Fruit fly (Drosophila melanogaster) whole organism, prepupa: ENCODE results near the gene dpr16.
A peak's percentile ranks its signal among the peaks of the same experiment; 100 is the strongest.

ENCODE experiments used
- CG3919 ChIP-seq: fragments of 200-800 bp; sonication (Bioruptor generic); optimal IDR thresholded peaks from 3 replicates; lab custom pipeline; 2016; ENCODE audit warnings: missing biosample characterization, missing genetic modification characterization
- CG6854 ChIP-seq: fragments of 200-800 bp; sonication (Bioruptor generic); optimal IDR thresholded peaks from 2 replicates; lab custom pipeline; 2017; ENCODE audit warnings: missing biosample characterization, mild to moderate bottlenecking, missing genetic modification characterization
- CG8119 ChIP-seq: fragments of 200-800 bp; sonication (Bioruptor generic); IDR thresholded peaks from 3 replicates; pipeline ENCODE4 v1.3.6; 2022; ENCODE audit warnings: missing biosample characterization, missing genetic modification characterization
- CG8319 ChIP-seq: fragments of 200-800 bp; sonication (Bioruptor generic); optimal IDR thresholded peaks from 3 replicates; lab custom pipeline; 2016; ENCODE audit warnings: missing biosample characterization, missing genetic modification characterization
- Eip78C ChIP-seq: fragments of 200-800 bp; sonication (Bioruptor generic); peaks from one replicate; lab custom pipeline; 2016; ENCODE audit warnings: missing biosample characterization, missing genetic modification characterization
- Gug ChIP-seq: fragments of 200-800 bp; sonication (Bioruptor generic); IDR thresholded peaks from 2 replicates; pipeline ENCODE4 v1.3.6; 2022; ENCODE audit warnings: missing biosample characterization, missing genetic modification characterization
- Hr38 ChIP-seq: sonication (Bioruptor generic); optimal IDR thresholded peaks from 2 replicates; lab custom pipeline; 2016; ENCODE audit warnings: missing biosample characterization, missing genetic modification characterization
- Lpt ChIP-seq: fragments of 200-800 bp; sonication (Bioruptor generic); optimal IDR thresholded peaks from 3 replicates; lab custom pipeline; 2016; ENCODE audit warnings: missing biosample characterization, missing genetic modification characterization
- Smox ChIP-seq: fragments of 200-800 bp; sonication (Bioruptor generic); optimal IDR thresholded peaks from 3 replicates; lab custom pipeline; 2016; ENCODE audit warnings: missing biosample characterization, missing genetic modification characterization
- Sox102F ChIP-seq: fragments of 200-800 bp; sonication (Bioruptor generic); optimal IDR thresholded peaks from 2 replicates; lab custom pipeline; 2016; ENCODE audit warnings: missing biosample characterization, mild to moderate bottlenecking, missing genetic modification characterization
- ss ChIP-seq, 2 experiments: fragments of 200-800 bp; sonication (Bioruptor generic); optimal IDR thresholded peaks; 2 replicates in 1 of 2; 3 replicates in 1 of 2; lab custom pipeline; 2017 to 2018; ENCODE audit warnings: mild to moderate bottlenecking in 2 of 2, missing biosample characterization in 2 of 2, missing genetic modification characterization in 2 of 2, moderate library complexity in 1 of 2
- svp ChIP-seq: fragments of 200-800 bp; sonication (Bioruptor generic); peaks from one replicate; lab custom pipeline; 2016; ENCODE audit warnings: missing biosample characterization, missing genetic modification characterization

- TF ChIP-seq Gug (GFP tag; lab: Robert Waterston, UW) (peak; percentile 98), CG8119 (GFP tag; lab: Robert Waterston, UW) (peak; percentile 99), CG3919 (GFP tag; lab: Kevin White, UChicago) (peak; percentile 98), Eip78C (peak; percentile 99), Sox102F (GFP tag; lab: Kevin White, UChicago) (peak; percentile 81), svp (GFP tag; lab: Kevin White, UChicago) (peak; percentile 93), Smox (GFP tag; lab: Kevin White, UChicago) (peak; percentile 84), Lpt (peak; percentile 98), CG8319 (GFP tag; lab: Kevin White, UChicago) (peak; percentile 86), CG6854 (GFP tag; lab: Kevin White, UChicago) (peak; percentile 74), Hr38 (GFP tag; lab: Kevin White, UChicago) (peak; percentile 85), ss (GFP tag; optimal IDR thresholded peaks at IDR 0.05; lab: Kevin White, UChicago) (peak; percentile 94)
Measured at dm6 chr3R:5112814-5113486, 37.8 kb upstream of the dpr16 start.
